Worm (Caenorhabditis elegans): Measurements from ENCODE around the gene D1005.6.

DNA sequence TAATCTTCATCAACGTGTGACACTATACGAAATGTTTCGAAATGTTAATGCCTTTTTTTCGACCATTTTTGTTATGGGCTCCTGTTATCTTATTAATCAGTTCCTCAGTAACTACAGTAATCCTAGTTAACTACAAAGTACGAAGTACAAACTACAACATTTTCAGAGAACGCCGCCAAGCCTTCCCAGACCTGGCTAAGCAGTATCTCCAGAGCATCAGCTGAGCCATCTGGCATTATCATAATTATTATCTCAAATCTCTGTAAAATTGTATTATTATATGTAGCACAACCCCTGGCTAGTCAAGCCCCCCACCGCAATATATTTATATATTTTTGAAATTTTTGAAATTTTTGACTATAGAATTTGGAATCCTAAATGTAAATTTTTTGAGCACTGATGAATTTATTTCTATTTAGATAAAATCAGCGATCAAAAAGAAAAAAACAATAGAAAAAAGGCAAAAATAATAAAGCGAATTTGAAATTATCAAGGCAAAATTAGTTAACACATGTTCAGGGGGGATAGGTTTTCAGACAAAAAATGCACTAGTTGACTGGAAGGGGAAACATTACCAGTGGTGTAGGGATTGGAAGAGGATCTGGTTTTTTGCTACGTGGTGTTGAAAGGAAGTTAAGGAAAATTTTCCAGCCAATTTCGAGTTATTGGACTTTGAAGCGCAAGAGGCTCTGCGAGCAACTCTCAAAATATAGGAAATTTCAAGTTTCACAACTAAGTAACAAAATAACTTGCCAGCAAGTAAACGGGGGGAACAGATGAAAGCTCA, 12.6 kb downstream of the D1005.6 start:
- TF ChIP-seq nhr-90 (tag; optimal IDR thresholded peaks at IDR 0.05): no peak
- TF ChIP-seq pha-4 (tag; optimal IDR thresholded peaks at IDR 0.05): no peak
- TF ChIP-seq hsf-1 (GFP tag; IDR thresholded peaks at IDR 0.05): no peak
- no peak for TF ChIP-seq B0261.1 (tag; optimal IDR thresholded peaks at IDR 0.05)
